Worm (Caenorhabditis elegans): ENCODE results near the gene Y61A9LA.3.

DNA sequence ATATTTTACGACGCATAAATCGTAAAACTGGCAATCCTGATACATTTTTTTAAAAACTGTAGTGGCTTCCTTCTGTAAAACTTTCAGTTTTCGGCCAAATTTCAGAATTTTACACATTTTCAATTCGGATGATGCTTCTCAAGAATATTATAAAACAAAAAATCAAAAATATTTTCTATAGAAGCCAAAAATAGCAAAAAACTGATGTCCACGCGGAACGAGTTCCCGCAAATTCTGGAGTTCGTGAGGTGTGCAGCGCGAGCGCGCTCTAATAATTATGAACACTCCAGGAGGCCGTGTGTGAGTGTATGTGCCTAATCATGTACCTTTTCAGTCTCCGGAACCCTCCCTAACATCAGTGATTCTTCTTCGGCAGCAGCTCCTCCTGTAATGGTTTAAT lies 46.3 kb downstream of the Y61A9LA.3 start, which contains the start of gene sumv-2:
- TF ChIP-seq W03F9.2 (tag; optimal IDR thresholded peaks at IDR 0.05) (no peak), him-1 (tag; optimal IDR thresholded peaks at IDR 0.05) (no peak), dao-5 (tag; optimal IDR thresholded peaks at IDR 0.05) (no peak)
